Worm (Caenorhabditis elegans) whole organism, L3 larva: Measurements from ENCODE around the gene R160.4.
A peak's percentile ranks its signal among the peaks of the same experiment; 100 is the strongest.

ENCODE experiments used
- R02D3.7 ChIP-seq: fragments of 150-350 bp; optimal IDR thresholded peaks from 2 replicates; lab custom pipeline; 2014; ENCODE audit warnings: missing biosample characterization, missing genetic modification characterization
- ZK546.5 ChIP-seq: sonication (generic microtip); optimal IDR thresholded peaks from 2 replicates; lab custom pipeline; 2017; ENCODE audit warnings: missing biosample characterization, missing genetic modification characterization
- ceh-16 ChIP-seq: sonication (generic microtip); optimal IDR thresholded peaks from 2 replicates; lab custom pipeline; 2017; ENCODE audit warnings: missing biosample characterization, missing genetic modification characterization
- ceh-82 ChIP-seq: fragments of 150-350 bp; optimal IDR thresholded peaks from 2 replicates; lab custom pipeline; 2014; ENCODE audit warnings: missing biosample characterization, missing genetic modification characterization
- ceh-9 ChIP-seq: sonication (generic microtip); optimal IDR thresholded peaks from 2 replicates; lab custom pipeline; 2018; ENCODE audit warnings: missing biosample characterization, missing genetic modification characterization
- egl-5 ChIP-seq: fragments of 150-350 bp; optimal IDR thresholded peaks from 2 replicates; lab custom pipeline; 2017; ENCODE audit warnings: missing biosample characterization, missing genetic modification reagents, missing genetic modification characterization, inconsistent platforms
- elt-1 ChIP-seq: fragments of 150-350 bp; optimal IDR thresholded peaks from 2 replicates; lab custom pipeline; 2014; ENCODE audit warnings: missing biosample characterization, missing genetic modification characterization
- elt-2 ChIP-seq: sonication (generic microtip); optimal IDR thresholded peaks from 2 replicates; lab custom pipeline; 2016; ENCODE audit warnings: missing genetic modification reagents, mild to moderate bottlenecking, missing genetic modification characterization, missing compliant biosample characterization
- elt-3 ChIP-seq, 3 experiments: fragments of 150-350 bp in 1 of 3; sonication (generic microtip) in 2 of 3; optimal IDR thresholded peaks; 2 replicates in 2 of 3; 4 replicates in 1 of 3; lab custom pipeline; 2014 to 2017; ENCODE audit warnings: missing biosample characterization in 3 of 3, missing genetic modification characterization in 3 of 3
- eor-1 ChIP-seq, 2 experiments: fragments of 150-350 bp; optimal IDR thresholded peaks; 2 replicates each; lab custom pipeline; 2014 to 2018; ENCODE audit warnings: missing biosample characterization in 2 of 2, missing genetic modification characterization in 2 of 2
- fkh-10 ChIP-seq: sonication (generic microtip); optimal IDR thresholded peaks from 2 replicates; lab custom pipeline; 2017; ENCODE audit warnings: missing biosample characterization, missing genetic modification reagents, missing genetic modification characterization
- fkh-2 ChIP-seq: fragments of 150-350 bp; optimal IDR thresholded peaks from 2 replicates; lab custom pipeline; 2014; ENCODE audit warnings: missing biosample characterization, missing genetic modification reagents, missing genetic modification characterization
- fos-1 ChIP-seq: fragments of 150-350 bp; optimal IDR thresholded peaks from 2 replicates; lab custom pipeline; 2014; ENCODE audit warnings: missing biosample characterization, missing genetic modification characterization
- hmg-11 ChIP-seq: sonication (generic microtip); optimal IDR thresholded peaks from 2 replicates; lab custom pipeline; 2016; ENCODE audit warnings: missing genetic modification characterization, missing compliant biosample characterization
- jun-1 ChIP-seq: fragments of 150-350 bp; optimal IDR thresholded peaks from 2 replicates; lab custom pipeline; 2014; ENCODE audit warnings: missing biosample characterization, missing genetic modification reagents, missing genetic modification characterization
- lin-15B ChIP-seq: fragments of 150-350 bp; optimal IDR thresholded peaks from 2 replicates; lab custom pipeline; 2014; ENCODE audit warnings: missing biosample characterization, missing genetic modification characterization
- lin-39 ChIP-seq: fragments of 150-350 bp; optimal IDR thresholded peaks from 2 replicates; lab custom pipeline; 2018; ENCODE audit warnings: missing biosample characterization, missing genetic modification reagents, missing genetic modification characterization
- lsy-12 ChIP-seq: sonication (generic microtip); optimal IDR thresholded peaks from 2 replicates; lab custom pipeline; 2016; ENCODE audit warnings: mild to moderate bottlenecking, missing genetic modification characterization, missing compliant biosample characterization
- mdl-1 ChIP-seq: fragments of 150-350 bp; optimal IDR thresholded peaks from 2 replicates; lab custom pipeline; 2014; ENCODE audit warnings: missing biosample characterization, missing genetic modification characterization
- mml-1 ChIP-seq: fragments of 150-350 bp; sonication (generic microtip); optimal IDR thresholded peaks from 3 replicates; lab custom pipeline; 2014; ENCODE audit warnings: missing biosample characterization, missing genetic modification characterization
- nfya-1 ChIP-seq: sonication (generic microtip); optimal IDR thresholded peaks from 2 replicates; lab custom pipeline; 2017; ENCODE audit warnings: missing genetic modification characterization, mild to moderate bottlenecking, missing compliant biosample characterization, antibody characterized with exemption, moderate library complexity; ENCODE audit not compliant: insufficient read depth
- nhr-11 ChIP-seq: fragments of 150-350 bp; optimal IDR thresholded peaks from 2 replicates; lab custom pipeline; 2014; ENCODE audit warnings: missing biosample characterization, missing genetic modification characterization
- nhr-12 ChIP-seq: fragments of 150-350 bp; optimal IDR thresholded peaks from 2 replicates; lab custom pipeline; 2014; ENCODE audit warnings: missing biosample characterization, missing genetic modification characterization
- nhr-23 ChIP-seq: fragments of 150-350 bp; optimal IDR thresholded peaks from 2 replicates; lab custom pipeline; 2014; ENCODE audit warnings: missing biosample characterization, missing genetic modification reagents, missing genetic modification characterization
- nhr-237 ChIP-seq: fragments of 150-350 bp; optimal IDR thresholded peaks from 2 replicates; lab custom pipeline; 2014; ENCODE audit warnings: missing biosample characterization, missing genetic modification characterization
- nhr-25 ChIP-seq: sonication (generic microtip); optimal IDR thresholded peaks from 2 replicates; lab custom pipeline; 2017; ENCODE audit warnings: missing biosample characterization, missing genetic modification characterization
- nhr-43 ChIP-seq: sonication (generic microtip); optimal IDR thresholded peaks from 2 replicates; lab custom pipeline; 2016; ENCODE audit warnings: mild to moderate bottlenecking, missing genetic modification characterization, missing compliant biosample characterization; ENCODE audit not compliant: poor library complexity, severe bottlenecking
- nhr-76 ChIP-seq: fragments of 150-350 bp; sonication (generic microtip); optimal IDR thresholded peaks from 5 replicates; lab custom pipeline; 2014; ENCODE audit warnings: missing biosample characterization, missing genetic modification characterization
- nhr-77 ChIP-seq: fragments of 150-350 bp; optimal IDR thresholded peaks from 2 replicates; lab custom pipeline; 2014; ENCODE audit warnings: missing biosample characterization, missing genetic modification characterization
- pqm-1 ChIP-seq: fragments of 150-350 bp; optimal IDR thresholded peaks from 2 replicates; lab custom pipeline; 2017; ENCODE audit warnings: missing biosample characterization, missing genetic modification characterization, inconsistent platforms
- sea-2 ChIP-seq: fragments of 150-350 bp; sonication (generic microtip); optimal IDR thresholded peaks from 4 replicates; lab custom pipeline; 2014; ENCODE audit warnings: missing biosample characterization, missing genetic modification reagents, missing genetic modification characterization
- skn-1 ChIP-seq: fragments of 150-350 bp; optimal IDR thresholded peaks from 2 replicates; lab custom pipeline; 2014; ENCODE audit warnings: missing biosample characterization, missing genetic modification characterization
- snpc-4 ChIP-seq: fragments of 150-350 bp; optimal IDR thresholded peaks from 2 replicates; lab custom pipeline; 2014; ENCODE audit warnings: missing biosample characterization, missing genetic modification characterization
- tbx-2 ChIP-seq: sonication (generic microtip); optimal IDR thresholded peaks from 2 replicates; lab custom pipeline; 2016; ENCODE audit warnings: mild to moderate bottlenecking, missing genetic modification characterization, missing compliant biosample characterization
- unc-39 ChIP-seq: sonication (generic microtip); optimal IDR thresholded peaks from 4 replicates; lab custom pipeline; 2017; ENCODE audit warnings: missing biosample characterization, missing genetic modification characterization
- unc-62 ChIP-seq: fragments of 150-350 bp; sonication (generic microtip); optimal IDR thresholded peaks from 4 replicates; lab custom pipeline; 2014; ENCODE audit warnings: missing biosample characterization, missing genetic modification reagents, missing genetic modification characterization
- zag-1 ChIP-seq: fragments of 150-350 bp; optimal IDR thresholded peaks from 2 replicates; lab custom pipeline; 2014; ENCODE audit warnings: missing biosample characterization, missing genetic modification characterization
- ztf-11 ChIP-seq: fragments of 150-350 bp; optimal IDR thresholded peaks from 2 replicates; lab custom pipeline; 2014; ENCODE audit warnings: missing biosample characterization, missing genetic modification characterization

R160.4 gene

DNA sequence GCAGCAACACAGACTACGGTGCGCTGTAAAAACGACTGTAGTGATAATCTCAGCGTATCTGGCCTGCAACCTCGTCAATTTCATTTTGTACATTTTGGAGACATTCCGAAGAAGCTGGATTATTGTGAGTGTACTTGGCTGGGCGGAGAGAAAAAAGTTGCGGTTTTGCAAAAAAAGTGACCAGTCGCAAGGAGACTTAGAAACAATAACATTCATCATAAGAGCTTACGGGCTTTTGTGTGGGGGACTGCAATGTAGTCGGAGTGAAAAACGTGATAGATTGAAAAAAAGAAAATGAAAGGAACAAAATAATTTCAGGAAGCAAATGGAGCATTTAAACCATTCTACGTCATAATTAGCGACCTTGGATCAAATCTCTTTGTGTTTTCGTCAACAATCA, 39.8 kb upstream of the R160.4 start:
- TF ChIP-seq lin-39 (tag; lab: Kevin White, UChicago) (peak; percentile 38), mdl-1 (no peak), nfya-1 (peak; percentile 17)
- TF ChIP-seq, all 47 proteins: peak for 2

DNA sequence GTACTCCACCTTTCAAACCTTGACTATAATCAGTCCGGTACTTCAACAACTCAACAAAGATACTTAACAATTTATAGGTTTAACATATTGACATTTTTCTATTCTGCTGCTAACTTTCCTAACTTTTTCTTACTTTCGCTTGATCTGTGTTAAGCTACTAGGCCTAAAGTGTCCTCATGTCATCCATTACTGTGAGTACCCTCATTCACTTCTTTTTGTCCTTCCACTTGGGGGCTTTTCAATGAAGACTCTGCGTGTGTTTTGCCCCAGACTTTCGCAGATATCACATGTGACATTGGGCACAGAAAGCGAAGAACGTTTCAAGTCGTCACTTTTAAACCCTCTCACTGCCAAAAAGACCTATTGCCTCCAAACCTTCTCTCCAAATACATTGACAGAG, 36.0 kb upstream of the R160.4 start:
- TF ChIP-seq lin-39 (tag; lab: Kevin White, UChicago) (peak; percentile 60), elt-1 (tag; lab: Kevin White, UChicago) (peak; percentile 35), ztf-11 (tag; lab: Kevin White, UChicago) (no peak), sea-2 (GFP tag; lab: Kevin White, UChicago) (no peak), unc-62 (GFP tag; lab: Kevin White, UChicago) (peak; percentile 29), nhr-237 (no peak), nhr-23 (no peak)

DNA sequence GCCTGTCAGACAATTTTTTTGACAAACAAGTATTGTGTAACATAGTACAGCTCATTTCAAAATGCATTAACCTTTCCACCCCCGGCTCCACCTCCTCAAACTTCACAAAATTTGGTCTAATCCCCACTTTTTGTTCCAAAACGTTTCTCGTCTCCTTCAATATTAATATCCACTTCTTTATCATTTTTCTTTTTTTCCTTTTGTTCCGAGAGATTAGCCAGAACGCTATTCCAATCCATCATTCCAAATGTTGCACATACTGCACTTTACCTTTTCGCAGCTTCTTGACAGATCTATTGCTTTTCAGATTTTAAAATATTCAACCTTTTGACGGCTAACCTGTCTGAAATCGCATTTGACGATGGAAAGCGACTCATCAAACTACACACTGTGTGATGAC, 34.2 kb upstream of the R160.4 start, which contains the start of gene D1079.1:
TSS of gene D1079.1 (plus strand) at position 301 of the 400 bp plus-strand sequence.
- no peak for TF ChIP-seq nhr-237
- no peak for TF ChIP-seq zag-1
- no peak for TF ChIP-seq nhr-11
- TF ChIP-seq fkh-10 (GFP tag; lab: Kevin White, UChicago), result no peak
- TF ChIP-seq mml-1 (tag; lab: Kevin White, UChicago), result no peak
- no peak for TF ChIP-seq nhr-77 (tag; lab: Kevin White, UChicago)
- no peak for TF ChIP-seq fkh-2 (tag; lab: Kevin White, UChicago)
- TF ChIP-seq R02D3.7 (tag; lab: Kevin White, UChicago), result no peak
- TF ChIP-seq skn-1 (tag; lab: Kevin White, UChicago), result no peak
- TF ChIP-seq pqm-1, result no peak
- TF ChIP-seq, all 47 proteins: peak for 0

DNA sequence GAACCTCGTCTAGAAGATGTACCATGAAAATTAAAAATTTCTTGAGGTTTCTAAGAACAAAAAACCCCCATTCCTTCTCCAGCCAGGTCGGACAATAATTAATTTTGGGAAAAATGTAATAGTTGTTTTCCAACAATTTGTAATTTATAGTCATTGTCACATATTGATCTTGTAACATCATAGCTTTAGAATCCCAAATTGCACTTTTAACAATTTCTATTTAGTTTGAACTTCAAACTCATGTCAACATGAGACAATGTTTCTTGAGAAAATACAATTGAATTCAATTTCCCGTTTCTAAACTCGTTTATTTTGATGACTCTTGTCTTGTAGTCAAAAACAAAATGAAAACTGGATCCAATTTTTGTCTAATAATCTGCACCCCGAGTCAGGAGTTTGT, 31.6 kb upstream of the R160.4 start:
- TF ChIP-seq eor-1 (tag; optimal IDR thresholded peaks at IDR 0.05; lab: Kevin White, UChicago) (no peak), nfya-1 (no peak)

DNA sequence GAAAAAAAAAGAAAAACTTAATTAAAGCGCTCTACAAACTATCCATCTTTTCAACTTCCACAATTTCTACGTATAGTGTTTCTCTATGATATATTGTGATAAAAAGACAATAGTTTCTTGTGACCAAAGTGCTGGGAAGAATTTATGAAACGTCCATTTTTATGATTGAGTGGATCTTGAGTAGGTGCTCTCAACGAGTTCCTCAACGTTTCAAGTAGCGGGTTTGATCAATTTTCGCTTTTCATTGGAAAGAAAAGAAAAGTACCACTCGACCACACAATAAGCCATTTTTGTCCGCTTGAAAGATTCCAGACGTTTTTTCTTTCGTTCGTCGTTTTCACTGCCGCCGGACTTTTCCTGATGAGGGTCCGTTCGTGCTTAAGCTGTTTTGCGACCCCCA, 28.8 kb upstream of the R160.4 start:
- no peak for TF ChIP-seq ceh-9 (tag; lab: Kevin White, UChicago)
- TF ChIP-seq zag-1, result no peak
- no peak for TF ChIP-seq ceh-16 (tag; lab: Kevin White, UChicago)
- no peak for TF ChIP-seq mdl-1
- TF ChIP-seq pqm-1, result no peak
- no peak for TF ChIP-seq ZK546.5 (tag; lab: Kevin White, UChicago)
- TF ChIP-seq elt-1 (tag; lab: Kevin White, UChicago), result no peak
- no peak for TF ChIP-seq eor-1 (tag; optimal IDR thresholded peaks at IDR 0.05; lab: Kevin White, UChicago)
- TF ChIP-seq nhr-25 (tag; lab: Kevin White, UChicago), result no peak
- TF ChIP-seq nfya-1, result no peak
- no peak for TF ChIP-seq ceh-82 (tag; lab: Kevin White, UChicago)
- no peak for TF ChIP-seq nhr-11
- TF ChIP-seq, all 47 proteins: peak for 0

DNA sequence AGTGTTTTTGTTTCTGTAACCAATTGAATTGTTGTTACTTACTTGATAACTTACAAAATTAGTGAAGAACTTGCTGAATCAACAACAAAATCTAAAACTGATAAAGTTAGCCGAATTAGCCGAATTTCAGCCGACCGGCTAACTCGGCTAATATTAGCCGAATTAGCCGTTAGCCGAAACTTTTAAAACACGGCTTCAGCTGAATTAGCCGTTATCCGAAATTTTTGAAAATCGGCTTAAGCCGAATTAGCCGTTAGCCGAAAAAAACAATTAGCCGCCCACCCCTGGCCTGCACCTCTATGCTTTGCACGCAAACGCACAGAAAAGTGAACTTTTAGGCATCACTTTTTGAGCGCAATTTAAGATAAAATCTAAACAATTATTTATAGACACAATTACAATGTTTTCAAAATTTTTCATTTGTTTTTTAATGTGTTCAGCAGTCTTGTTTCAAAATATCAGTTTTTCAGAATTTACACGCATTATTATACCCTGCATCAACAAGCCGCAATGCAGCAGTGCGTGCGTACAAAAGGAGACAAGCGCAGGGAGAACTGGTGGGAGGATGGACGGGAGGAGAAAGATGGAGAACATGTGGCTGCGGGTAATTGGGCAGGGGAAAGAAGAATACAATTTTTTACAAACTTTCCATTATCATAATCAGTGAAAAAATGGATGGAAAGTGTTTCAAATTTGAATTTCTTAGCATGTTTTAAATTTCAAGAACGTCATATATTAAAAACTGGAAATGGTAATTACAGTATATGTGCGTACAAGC, 26.6 kb upstream of the R160.4 start:
- TF ChIP-seq nhr-237 (no peak), nhr-25 (tag; lab: Kevin White, UChicago) (peak; percentile 87), ztf-11 (tag; lab: Kevin White, UChicago) (no peak), snpc-4 (tag; lab: Kevin White, UChicago) (peak; percentile 80), skn-1 (tag; lab: Kevin White, UChicago) (peak; percentile 46), ceh-9 (tag; lab: Kevin White, UChicago) (no peak), ZK546.5 (tag; lab: Kevin White, UChicago) (no peak), pqm-1 (peak; percentile 21), elt-3 (tag; optimal IDR thresholded peaks at IDR 0.05; lab: Kevin White, UChicago) (no peak), nhr-43 (tag; lab: Kevin White, UChicago) (peak; percentile 86), R02D3.7 (tag; lab: Kevin White, UChicago) (peak; percentile 54), lsy-12 (tag; lab: Kevin White, UChicago) (no peak), sea-2 (GFP tag; lab: Kevin White, UChicago) (no peak), nhr-77 (tag; lab: Kevin White, UChicago) (peak; percentile 71), mdl-1 (no peak), tbx-2 (tag; lab: Kevin White, UChicago) (peak; percentile 66), nhr-23 (peak; percentile 84), unc-39 (tag; lab: Kevin White, UChicago) (no peak), ceh-82 (tag; lab: Kevin White, UChicago) (peak; percentile 29), jun-1 (peak; percentile 81), lin-15B (peak; percentile 27), fkh-2 (tag; lab: Kevin White, UChicago) (no peak), fos-1 (tag; lab: Kevin White, UChicago) (no peak), nhr-76 (tag; lab: Kevin White, UChicago) (no peak), hmg-11 (tag; lab: Kevin White, UChicago) (peak; percentile 84), elt-2 (tag; lab: Kevin White, UChicago) (peak; percentile 62), nhr-11 (peak; percentile 9), lin-39 (tag; lab: Kevin White, UChicago) (peak; percentile 83), nfya-1 (peak; percentile 71), egl-5 (tag; lab: Kevin White, UChicago) (peak; percentile 65), nhr-12 (tag; lab: Kevin White, UChicago) (no peak)
